Worm (Caenorhabditis elegans) whole organism, midembryonic: ENCODE data around the gene col-133.

Experiments used
- T22C8.4 ChIP-seq: fragments of 200-800 bp; sonication (Bioruptor generic); IDR thresholded peaks from 2 replicates; pipeline ENCODE4 v1.3.6; 2022; ENCODE audit warnings: missing genetic modification characterization, missing compliant biosample characterization
- cog-1 ChIP-seq: sonication (generic microtip); optimal IDR thresholded peaks from 2 replicates; lab custom pipeline; 2016; ENCODE audit warnings: missing genetic modification characterization, missing compliant biosample characterization
- flt-1 ChIP-seq: fragments of 200-800 bp; sonication (Bioruptor generic); IDR thresholded peaks from 2 replicates; pipeline ENCODE4 v1.3.6; 2022; ENCODE audit warnings: missing genetic modification characterization, missing compliant biosample characterization
- klf-2 ChIP-seq: fragments of 200-800 bp; sonication (Bioruptor generic); conservative IDR thresholded peaks from 2 replicates; pipeline ENCODE4 v1.3.6; 2022; ENCODE audit warnings: missing genetic modification reagents, missing genetic modification characterization, missing compliant biosample characterization
- med-1 ChIP-seq: sonication (generic microtip); optimal IDR thresholded peaks from 2 replicates; lab custom pipeline; 2017; ENCODE audit warnings: missing genetic modification characterization, mild to moderate bottlenecking, missing compliant biosample characterization, antibody characterized with exemption, missing genetic modification reagents; ENCODE audit not compliant: insufficient read depth
- ref-1 ChIP-seq: fragments of 200-800 bp; sonication (Bioruptor generic); conservative IDR thresholded peaks from 2 replicates; pipeline ENCODE4 v1.3.6; 2022; ENCODE audit warnings: missing genetic modification reagents, missing genetic modification characterization, missing compliant biosample characterization
- tab-1 ChIP-seq: fragments of 200-800 bp; sonication (Bioruptor generic); IDR thresholded peaks from 2 replicates; pipeline ENCODE4 v1.3.6; 2022; ENCODE audit warnings: missing genetic modification characterization, missing compliant biosample characterization
- ztf-23 ChIP-seq: fragments of 200-800 bp; sonication (Bioruptor generic); IDR thresholded peaks from 2 replicates; pipeline ENCODE4 v1.3.6; 2022; ENCODE audit warnings: missing genetic modification reagents, missing genetic modification characterization, missing compliant biosample characterization
- ztf-29 ChIP-seq: fragments of 200-800 bp; sonication (Bioruptor generic); IDR thresholded peaks from 2 replicates; pipeline ENCODE4 v1.3.6; 2022; ENCODE audit warnings: missing genetic modification reagents, missing genetic modification characterization, missing compliant biosample characterization

Gene col-133

ce11 chrIV:14119327-14119726 lies 20.2 kb upstream of the col-133 start:
- TF ChIP-seq med-1 (GFP tag; lab: Kevin White, UChicago) (no peak), ref-1 (GFP tag; lab: Robert Waterston, UW) (no peak), ztf-29 (GFP tag; lab: Robert Waterston, UW) (no peak), cog-1 (tag; lab: Kevin White, UChicago) (no peak), flt-1 (GFP tag; lab: Robert Waterston, UW) (no peak), ztf-23 (GFP tag; lab: Robert Waterston, UW) (no peak), T22C8.4 (GFP tag; lab: Robert Waterston, UW) (no peak), tab-1 (GFP tag; lab: Robert Waterston, UW) (no peak)

- TF ChIP-seq flt-1 (GFP tag; lab: Robert Waterston, UW), result no peak
- no peak for TF ChIP-seq tab-1 (GFP tag; lab: Robert Waterston, UW)
- TF ChIP-seq med-1 (GFP tag; lab: Kevin White, UChicago), result no peak
- TF ChIP-seq klf-2 (GFP tag; lab: Robert Waterston, UW), result no peak
- no peak for TF ChIP-seq cog-1 (tag; lab: Kevin White, UChicago)
- no peak for TF ChIP-seq T22C8.4 (GFP tag; lab: Robert Waterston, UW)
- no peak for TF ChIP-seq ztf-23 (GFP tag; lab: Robert Waterston, UW)
- TF ChIP-seq ztf-29 (GFP tag; lab: Robert Waterston, UW), result no peak
- TF ChIP-seq ref-1 (GFP tag; lab: Robert Waterston, UW), result no peak
These were observed 16.4 kb upstream of the col-133 start for ce11 chrIV:14115556-14115955.

ce11 chrIV:14115045-14115444 lies 15.9 kb upstream of the col-133 start:
- TF ChIP-seq klf-2 (GFP tag; lab: Robert Waterston, UW) (no peak), ztf-23 (GFP tag; lab: Robert Waterston, UW) (no peak), flt-1 (GFP tag; lab: Robert Waterston, UW) (no peak), cog-1 (tag; lab: Kevin White, UChicago) (no peak), T22C8.4 (GFP tag; lab: Robert Waterston, UW) (no peak), tab-1 (GFP tag; lab: Robert Waterston, UW) (no peak), ztf-29 (GFP tag; lab: Robert Waterston, UW) (no peak), ref-1 (GFP tag; lab: Robert Waterston, UW) (no peak), med-1 (GFP tag; lab: Kevin White, UChicago) (no peak)

- no peak for TF ChIP-seq T22C8.4 (GFP tag; lab: Robert Waterston, UW)
- no peak for TF ChIP-seq flt-1 (GFP tag; lab: Robert Waterston, UW)
These were observed 15.2 kb upstream of the col-133 start for ce11 chrIV:14114357-14114756.

ce11 chrIV:14113621-14114020 lies 14.5 kb upstream of the col-133 start:
- no peak for TF ChIP-seq ztf-29 (GFP tag; lab: Robert Waterston, UW)
- no peak for TF ChIP-seq ztf-23 (GFP tag; lab: Robert Waterston, UW)
- no peak for TF ChIP-seq T22C8.4 (GFP tag; lab: Robert Waterston, UW)
- no peak for TF ChIP-seq tab-1 (GFP tag; lab: Robert Waterston, UW)
- TF ChIP-seq klf-2 (GFP tag; lab: Robert Waterston, UW), result no peak
- TF ChIP-seq med-1 (GFP tag; lab: Kevin White, UChicago), result no peak
- no peak for TF ChIP-seq cog-1 (tag; lab: Kevin White, UChicago)
- no peak for TF ChIP-seq flt-1 (GFP tag; lab: Robert Waterston, UW)
- TF ChIP-seq ref-1 (GFP tag; lab: Robert Waterston, UW), result no peak

- no peak for TF ChIP-seq med-1 (GFP tag; lab: Kevin White, UChicago)
These were observed 8.5 kb upstream of the col-133 start for ce11 chrIV:14107647-14108046.

- TF ChIP-seq cog-1 (tag; lab: Kevin White, UChicago) (no peak), ztf-29 (GFP tag; lab: Robert Waterston, UW) (no peak), ztf-23 (GFP tag; lab: Robert Waterston, UW) (no peak), T22C8.4 (GFP tag; lab: Robert Waterston, UW) (no peak), flt-1 (GFP tag; lab: Robert Waterston, UW) (no peak), med-1 (GFP tag; lab: Kevin White, UChicago) (no peak)
These were observed 7.1 kb upstream of the col-133 start, which contains the start of gene ins-34 for ce11 chrIV:14106274-14106673. ins-34 (plus strand) TSS chrIV:14106574.

- TF ChIP-seq ztf-23 (GFP tag; lab: Robert Waterston, UW) (no peak), ztf-29 (GFP tag; lab: Robert Waterston, UW) (no peak)
These were observed 5.6 kb upstream of the col-133 start for ce11 chrIV:14104745-14105144.

- no peak for TF ChIP-seq ref-1 (GFP tag; lab: Robert Waterston, UW)
- no peak for TF ChIP-seq ztf-23 (GFP tag; lab: Robert Waterston, UW)
- no peak for TF ChIP-seq klf-2 (GFP tag; lab: Robert Waterston, UW)
- TF ChIP-seq ztf-29 (GFP tag; lab: Robert Waterston, UW), result no peak
- TF ChIP-seq T22C8.4 (GFP tag; lab: Robert Waterston, UW), result no peak
- TF ChIP-seq tab-1 (GFP tag; lab: Robert Waterston, UW), result no peak
- no peak for TF ChIP-seq cog-1 (tag; lab: Kevin White, UChicago)
- no peak for TF ChIP-seq med-1 (GFP tag; lab: Kevin White, UChicago)
- TF ChIP-seq flt-1 (GFP tag; lab: Robert Waterston, UW), result no peak
These were observed 3.9 kb upstream of the col-133 start, which contains the start of gene F52B11.5 for ce11 chrIV:14103054-14103453. F52B11.5 (minus strand) TSS chrIV:14103231.

ce11 chrIV:14098540-14099098 lies 537 bp downstream of the col-133 start:
- TF ChIP-seq flt-1 (GFP tag; lab: Robert Waterston, UW) (no peak), ref-1 (GFP tag; lab: Robert Waterston, UW) (no peak), cog-1 (tag; lab: Kevin White, UChicago) (no peak), tab-1 (GFP tag; lab: Robert Waterston, UW) (no peak), klf-2 (GFP tag; lab: Robert Waterston, UW) (no peak), ztf-23 (GFP tag; lab: Robert Waterston, UW) (no peak), T22C8.4 (GFP tag; lab: Robert Waterston, UW) (no peak), ztf-29 (GFP tag; lab: Robert Waterston, UW) (no peak), med-1 (GFP tag; lab: Kevin White, UChicago) (no peak)
